Fruit fly (Drosophila melanogaster) whole organism, embryonic: ENCODE data around the gene mTerf3.
A peak's percentile ranks its signal among the peaks of the same experiment; 100 is the strongest.

Experiments
- B-H1 ChIP-seq: fragments of 200-800 bp; sonication (Bioruptor generic); IDR thresholded peaks from 3 replicates; pipeline ENCODE4 v1.3.6; 2022; ENCODE audit warnings: missing biosample characterization, missing genetic modification characterization
- BEAF-32 ChIP-seq: fragments of 200-800 bp; sonication (Bioruptor generic); optimal IDR thresholded peaks from 3 replicates; lab custom pipeline; 2017; ENCODE audit warnings: missing biosample characterization, missing genetic modification characterization, mild to moderate bottlenecking, moderate library complexity, missing genetic modification reagents
- BtbVII ChIP-seq: fragments of 200-800 bp; sonication (Bioruptor generic); optimal IDR thresholded peaks from 3 replicates; lab custom pipeline; 2017; ENCODE audit warnings: missing biosample characterization, mild to moderate bottlenecking, missing genetic modification characterization
- CG10366 ChIP-seq: fragments of 200-800 bp; sonication (Bioruptor generic); IDR thresholded peaks from 2 replicates; pipeline ENCODE4 v1.3.6; 2022; ENCODE audit warnings: missing biosample characterization, missing genetic modification characterization
- CG1603 ChIP-seq: fragments of 200-800 bp; sonication (Bioruptor generic); optimal IDR thresholded peaks from 2 replicates; lab custom pipeline; 2019; ENCODE audit warnings: missing biosample characterization, mild to moderate bottlenecking, missing genetic modification characterization, moderate library complexity
- CG2875 ChIP-seq: fragments of 200-800 bp; sonication (Bioruptor generic); optimal IDR thresholded peaks from 2 replicates; lab custom pipeline; 2017; ENCODE audit warnings: missing biosample characterization, mild to moderate bottlenecking, missing genetic modification characterization, missing genetic modification reagents
- CG31441 ChIP-seq: fragments of 200-800 bp; sonication (Bioruptor generic); IDR thresholded peaks from 2 replicates; pipeline ENCODE4 v1.3.6; 2022; ENCODE audit warnings: missing biosample characterization, missing genetic modification characterization
- CG32532 ChIP-seq: fragments of 200-800 bp; sonication (Bioruptor generic); IDR thresholded peaks from 2 replicates; pipeline ENCODE4 v1.3.6; 2022; ENCODE audit warnings: missing biosample characterization, missing genetic modification characterization
- CG33213 ChIP-seq: fragments of 200-800 bp; sonication (Bioruptor generic); optimal IDR thresholded peaks from 3 replicates; lab custom pipeline; 2016; ENCODE audit warnings: missing biosample characterization, missing genetic modification characterization
- CG3726 ChIP-seq: fragments of 200-800 bp; sonication (Bioruptor generic); IDR thresholded peaks from 3 replicates; pipeline ENCODE4, ENCODE4 v1.3.6; 2022; ENCODE audit warnings: missing biosample characterization, missing genetic modification characterization
- CG7839 ChIP-seq: fragments of 200-800 bp; sonication (Bioruptor generic); optimal IDR thresholded peaks from 3 replicates; lab custom pipeline; 2018; ENCODE audit warnings: missing biosample characterization, mild to moderate bottlenecking, missing genetic modification characterization, moderate library complexity
- CG7963 ChIP-seq: fragments of 200-800 bp; sonication (Bioruptor generic); IDR thresholded peaks from 3 replicates; pipeline ENCODE4 v1.3.6; 2022; ENCODE audit warnings: missing biosample characterization, missing genetic modification characterization; ENCODE audit not compliant: partially characterized antibody
- CG7987 ChIP-seq: fragments of 200-800 bp; sonication (Bioruptor generic); optimal IDR thresholded peaks from 2 replicates; lab custom pipeline; 2018; ENCODE audit warnings: missing biosample characterization, mild to moderate bottlenecking, missing genetic modification characterization, moderate library complexity
- CG8924 ChIP-seq: fragments of 200-800 bp; optimal IDR thresholded peaks from 3 replicates; lab custom pipeline; 2019; ENCODE audit warnings: missing biosample characterization, mild to moderate bottlenecking, missing genetic modification characterization, moderate library complexity
- CG8944 ChIP-seq: fragments of 200-800 bp; sonication (Bioruptor generic); optimal IDR thresholded peaks from 3 replicates; lab custom pipeline; 2016; ENCODE audit warnings: missing biosample characterization, missing genetic modification characterization
- CTCF ChIP-seq: fragments of 200-800 bp; sonication (Bioruptor generic); optimal IDR thresholded peaks from 2 replicates; lab custom pipeline; 2017; ENCODE audit warnings: missing biosample characterization, mild to moderate bottlenecking, missing genetic modification characterization, moderate library complexity
- Deaf1 ChIP-seq: fragments of 200-800 bp; optimal IDR thresholded peaks from 3 replicates; lab custom pipeline; 2019; ENCODE audit warnings: missing biosample characterization, mild to moderate bottlenecking, missing genetic modification characterization, moderate library complexity
- Dref ChIP-seq: fragments of 200-800 bp; sonication (Bioruptor generic); IDR thresholded peaks from 2 replicates; pipeline ENCODE4 v1.3.6; 2022; ENCODE audit warnings: missing biosample characterization, missing genetic modification characterization
- E2f2 ChIP-seq: fragments of 200-800 bp; sonication (Bioruptor generic); IDR thresholded peaks from 2 replicates; pipeline ENCODE4 v1.3.6; 2022; ENCODE audit warnings: missing biosample characterization, missing genetic modification characterization
- Ets65A ChIP-seq: fragments of 200-800 bp; sonication (Bioruptor generic); peaks from one replicate; lab custom pipeline; 2016; ENCODE audit warnings: missing biosample characterization, missing genetic modification characterization
- H15 ChIP-seq: fragments of 200-800 bp; sonication (Bioruptor generic); IDR thresholded peaks from 3 replicates; pipeline ENCODE4 v1.3.6; 2022; ENCODE audit warnings: missing biosample characterization, missing genetic modification characterization
- Hey ChIP-seq: fragments of 200-800 bp; sonication (Bioruptor generic); optimal IDR thresholded peaks from 3 replicates; lab custom pipeline; 2018; ENCODE audit warnings: missing biosample characterization, mild to moderate bottlenecking, missing genetic modification characterization
- Hmr ChIP-seq: fragments of 200-800 bp; sonication (Bioruptor generic); optimal IDR thresholded peaks from 3 replicates; lab custom pipeline; 2017; ENCODE audit warnings: mild to moderate bottlenecking, missing biosample characterization, missing genetic modification reagents, missing genetic modification characterization
- Hr78 ChIP-seq, 2 experiments: fragments of 200-800 bp in 1 of 2; fragments of >200 bp in 1 of 2; sonication (Bioruptor generic) in 1 of 2; optimal IDR thresholded peaks; 2 replicates each; lab custom pipeline; 2017 to 2019; ENCODE audit warnings: missing biosample characterization in 2 of 2, missing genetic modification characterization in 2 of 2, mild to moderate bottlenecking in 1 of 2, moderate library complexity in 1 of 2
- MBD-R2 ChIP-seq: fragments of 200-800 bp; sonication (Bioruptor generic); IDR thresholded peaks from 2 replicates; pipeline ENCODE4 v1.3.6; 2022; ENCODE audit warnings: missing biosample characterization, missing genetic modification characterization
- Mad ChIP-seq: fragments of 200-800 bp; sonication (Bioruptor generic); optimal IDR thresholded peaks from 2 replicates; lab custom pipeline; 2016; ENCODE audit warnings: missing biosample characterization, missing genetic modification characterization
- Med ChIP-seq: fragments of 200-800 bp; sonication (Bioruptor generic); peaks from one replicate; lab custom pipeline; 2016; ENCODE audit warnings: missing biosample characterization, missing genetic modification characterization, mild to moderate bottlenecking, inconsistent platforms, moderate library complexity
- Scr ChIP-seq: fragments of 200-800 bp; sonication (Bioruptor generic); IDR thresholded peaks from 2 replicates; pipeline ENCODE4 v1.3.6; 2022; ENCODE audit warnings: missing biosample characterization, missing genetic modification characterization; ENCODE audit not compliant: partially characterized antibody
- Xrp1 ChIP-seq: fragments of 200-800 bp; sonication (Bioruptor generic); IDR thresholded peaks from 2 replicates; pipeline ENCODE4 v1.3.6; 2022; ENCODE audit warnings: missing biosample characterization, missing genetic modification characterization
- ap ChIP-seq: fragments of 200-800 bp; sonication (Bioruptor generic); IDR thresholded peaks from 2 replicates; pipeline ENCODE4 v1.3.6; 2022; ENCODE audit warnings: missing biosample characterization, missing genetic modification characterization
- bcd ChIP-seq: fragments of 200-800 bp; sonication (Bioruptor generic); optimal IDR thresholded peaks from 2 replicates; lab custom pipeline; 2017; ENCODE audit warnings: missing biosample characterization, mild to moderate bottlenecking, missing genetic modification characterization
- chinmo ChIP-seq: fragments of 200-800 bp; sonication (Bioruptor generic); IDR thresholded peaks from 4 replicates; pipeline ENCODE4 v1.3.6; 2022; ENCODE audit warnings: missing biosample characterization, missing genetic modification characterization; ENCODE audit not compliant: partially characterized antibody
- crol ChIP-seq: fragments of 200-800 bp; sonication (Bioruptor generic); IDR thresholded peaks from 2 replicates; pipeline ENCODE4 v1.3.6; 2022; ENCODE audit warnings: missing biosample characterization, missing genetic modification characterization
- fd96Cb ChIP-seq: fragments of 200-800 bp; sonication (Bioruptor generic); optimal IDR thresholded peaks from 2 replicates; lab custom pipeline; 2018; ENCODE audit warnings: missing biosample characterization, mild to moderate bottlenecking, missing genetic modification characterization, moderate library complexity
- ftz-f1 ChIP-seq: fragments of 200-800 bp; sonication (Bioruptor generic); optimal IDR thresholded peaks from 2 replicates; lab custom pipeline; 2016; ENCODE audit warnings: missing biosample characterization, missing genetic modification characterization
- gcm ChIP-seq: fragments of 200-800 bp; sonication (Bioruptor generic); optimal IDR thresholded peaks from 2 replicates; lab custom pipeline; 2019; ENCODE audit warnings: missing biosample characterization, mild to moderate bottlenecking, missing genetic modification characterization, moderate library complexity
- gcm2 ChIP-seq: fragments of 200-800 bp; sonication (Bioruptor generic); optimal IDR thresholded peaks from 2 replicates; lab custom pipeline; 2016; ENCODE audit warnings: missing biosample characterization, missing genetic modification characterization
- grn ChIP-seq: fragments of 200-800 bp; sonication (Bioruptor generic); optimal IDR thresholded peaks from 3 replicates; lab custom pipeline; 2017; ENCODE audit warnings: missing biosample characterization, missing genetic modification characterization
- hbn ChIP-seq: fragments of 200-800 bp; sonication (Bioruptor generic); IDR thresholded peaks from 2 replicates; pipeline ENCODE4 v1.3.6; 2022; ENCODE audit warnings: missing biosample characterization, missing genetic modification characterization; ENCODE audit not compliant: partially characterized antibody
- kni ChIP-seq: fragments of 200-800 bp; sonication (Bioruptor generic); optimal IDR thresholded peaks from 3 replicates; lab custom pipeline; 2017; ENCODE audit warnings: mild to moderate bottlenecking, missing biosample characterization, missing genetic modification reagents, missing genetic modification characterization
- nerfin-2 ChIP-seq: fragments of 200-800 bp; sonication (Bioruptor generic); IDR thresholded peaks from 2 replicates; pipeline ENCODE4 v1.3.6; 2022; ENCODE audit warnings: missing biosample characterization, missing genetic modification characterization; ENCODE audit not compliant: partially characterized antibody
- row ChIP-seq: fragments of 200-800 bp; sonication (Bioruptor generic); IDR thresholded peaks from 3 replicates; pipeline ENCODE4 v1.3.6; 2022; ENCODE audit warnings: missing biosample characterization, missing genetic modification characterization
- sens ChIP-seq: fragments of 200-800 bp; sonication (Bioruptor generic); peaks from one replicate; lab custom pipeline; 2016; ENCODE audit warnings: missing biosample characterization, missing genetic modification characterization
- shn ChIP-seq: fragments of 200-800 bp; sonication (Bioruptor generic); optimal IDR thresholded peaks from 3 replicates; lab custom pipeline; 2016; ENCODE audit warnings: missing biosample characterization, missing genetic modification characterization
- trem ChIP-seq: fragments of 200-800 bp; optimal IDR thresholded peaks from 3 replicates; lab custom pipeline; 2019; ENCODE audit warnings: missing biosample characterization, mild to moderate bottlenecking, missing genetic modification characterization, moderate library complexity
- zen ChIP-seq: fragments of 200-800 bp; sonication (Bioruptor generic); optimal IDR thresholded peaks from 3 replicates; lab custom pipeline; 2018; ENCODE audit warnings: missing biosample characterization, mild to moderate bottlenecking, missing genetic modification characterization, moderate library complexity
- zen2 ChIP-seq: fragments of 200-800 bp; sonication (Bioruptor generic); IDR thresholded peaks from 3 replicates; pipeline ENCODE4 v1.3.6; 2022; ENCODE audit warnings: missing biosample characterization, missing genetic modification characterization; ENCODE audit not compliant: partially characterized antibody
- zfh2 ChIP-seq: fragments of 200-800 bp; sonication (Bioruptor generic); optimal IDR thresholded peaks from 2 replicates; lab custom pipeline; 2016; ENCODE audit warnings: missing biosample characterization, missing genetic modification characterization

mTerf3 gene

dm6 chr3L:20540975-20541951 is 20.7 kb upstream of the mTerf3 start (continued):
- peak in 1 of 2 experiments; percentile 92 for TF ChIP-seq Hr78 (GFP tag; optimal IDR thresholded peaks at IDR 0.05; lab: Kevin White, UChicago)
- no peak for TF ChIP-seq fd96Cb
- no peak for TF ChIP-seq BtbVII (GFP tag; lab: Kevin White, UChicago)
- no peak; the same call in 1 of the 2 replicates for TF ChIP-seq nerfin-2 (GFP tag; lab: Robert Waterston, UW)
- TF ChIP-seq shn (GFP tag; lab: Kevin White, UChicago): no peak
- no peak for TF ChIP-seq CG10366 (GFP tag; lab: Robert Waterston, UW)
- TF ChIP-seq E2f2: peak; percentile 85
- 0 out of 3 replicates have a peak, but pooled peaks have one; percentile 11 for TF ChIP-seq CG7963 (GFP tag; lab: Robert Waterston, UW)
- TF ChIP-seq zfh2: no peak
- TF ChIP-seq Mad: no peak
- TF ChIP-seq Hey (tag; lab: Kevin White, UChicago): no peak
- TF ChIP-seq hbn (GFP tag; lab: Robert Waterston, UW): no peak
- TF ChIP-seq Xrp1: no peak
- no peak for TF ChIP-seq kni (GFP tag; lab: Kevin White, UChicago)
- TF ChIP-seq crol: no peak
- TF ChIP-seq CG8944 (GFP tag; lab: Kevin White, UChicago): no peak
- TF ChIP-seq CG3726: no peak
- TF ChIP-seq ftz-f1 (GFP tag; lab: Kevin White, UChicago): no peak
- peak; percentile 80 for TF ChIP-seq Med (GFP tag; lab: Kevin White, UChicago)
- TF ChIP-seq CG33213 (GFP tag; lab: Kevin White, UChicago): peak; percentile 3
- TF ChIP-seq CG8924: no peak
- no peak for TF ChIP-seq grn (GFP tag; lab: Kevin White, UChicago)
- peak; percentile 86 for TF ChIP-seq sens (GFP tag; lab: Kevin White, UChicago)
- TF ChIP-seq CG2875: no peak
- no peak for TF ChIP-seq gcm (GFP tag; lab: Kevin White, UChicago)
- TF ChIP-seq Dref: no peak
- no peak for TF ChIP-seq ap (GFP tag; lab: Robert Waterston, UW)
- peak; percentile 36 for TF ChIP-seq Hmr
- no peak for TF ChIP-seq H15 (GFP tag; lab: Robert Waterston, UW)
- TF ChIP-seq Scr (GFP tag; lab: Robert Waterston, UW): peak; percentile 43; the same call in 1 of the 2 replicates
- no peak for TF ChIP-seq B-H1 (GFP tag; lab: Robert Waterston, UW)
- TF ChIP-seq CG31441 (GFP tag; lab: Robert Waterston, UW): 0 out of 2 replicates have a peak, but pooled peaks have one; percentile 26
- no peak for TF ChIP-seq gcm2 (GFP tag; lab: Kevin White, UChicago)
- TF ChIP-seq trem (tag; lab: Kevin White, UChicago): peak; percentile 7
- no peak for TF ChIP-seq CG7987 (GFP tag; lab: Kevin White, UChicago)
- peak; percentile 79 for TF ChIP-seq Ets65A (GFP tag; lab: Kevin White, UChicago)
- TF ChIP-seq MBD-R2 (GFP tag; lab: Robert Waterston, UW): 0 out of 2 replicates have a peak, but pooled peaks have one; percentile 2
- TF ChIP-seq CTCF (GFP tag; lab: Kevin White, UChicago): peak; percentile 67
- no peak for TF ChIP-seq zen2 (GFP tag; lab: Robert Waterston, UW)
- TF ChIP-seq chinmo: no peak
- no peak for TF ChIP-seq BEAF-32
- no peak for TF ChIP-seq bcd
- peak; percentile 45 for TF ChIP-seq CG1603 (tag; lab: Kevin White, UChicago)
- no peak; the same call in 2 of the 3 replicates for TF ChIP-seq row (GFP tag; lab: Robert Waterston, UW)
- TF ChIP-seq CG7839: no peak
- no peak for TF ChIP-seq Deaf1
- TF ChIP-seq CG32532 (GFP tag; lab: Robert Waterston, UW): no peak
- TF ChIP-seq zen: peak; percentile 14
